Fruit fly (Drosophila melanogaster) whole organism, embryonic: ENCODE results near the gene CG7601.
A peak's percentile ranks its signal among the peaks of the same experiment; 100 is the strongest.

ENCODE experiments used
- Atf-2 ChIP-seq: fragments of 200-800 bp; sonication (Bioruptor generic); optimal IDR thresholded peaks from 2 replicates; lab custom pipeline; 2016; ENCODE audit warnings: missing biosample characterization, missing genetic modification characterization
- BEAF-32 ChIP-seq: fragments of 200-800 bp; sonication (Bioruptor generic); optimal IDR thresholded peaks from 3 replicates; lab custom pipeline; 2017; ENCODE audit warnings: missing biosample characterization, missing genetic modification characterization, mild to moderate bottlenecking, moderate library complexity, missing genetic modification reagents
- CG11696 ChIP-seq: fragments of 200-800 bp; sonication (Bioruptor generic); IDR thresholded peaks from 2 replicates; pipeline ENCODE4 v1.3.6; 2022; ENCODE audit warnings: missing biosample characterization, missing genetic modification characterization
- CG14441 ChIP-seq: fragments of 200-800 bp; sonication (Bioruptor generic); IDR thresholded peaks from 2 replicates; pipeline ENCODE4 v1.3.6; 2022; ENCODE audit warnings: missing biosample characterization, missing genetic modification characterization
- CG17186 ChIP-seq: fragments of 200-800 bp; sonication (Bioruptor generic); optimal IDR thresholded peaks from 3 replicates; lab custom pipeline; 2017; ENCODE audit warnings: missing biosample characterization, missing genetic modification reagents, missing genetic modification characterization
- CG17829 ChIP-seq: fragments of 200-800 bp; optimal IDR thresholded peaks from 2 replicates; lab custom pipeline; 2019; ENCODE audit warnings: missing biosample characterization, mild to moderate bottlenecking, missing genetic modification characterization, moderate library complexity
- CG18764 ChIP-seq: fragments of 200-800 bp; sonication (Bioruptor generic); optimal IDR thresholded peaks from 3 replicates; lab custom pipeline; 2016; ENCODE audit warnings: missing biosample characterization, missing genetic modification characterization
- CG3163 ChIP-seq: fragments of 200-800 bp; sonication (Bioruptor generic); optimal IDR thresholded peaks from 3 replicates; lab custom pipeline; 2016; ENCODE audit warnings: missing biosample characterization, missing genetic modification characterization
- CG3838 ChIP-seq: fragments of 200-800 bp; sonication (Bioruptor generic); optimal IDR thresholded peaks from 3 replicates; lab custom pipeline; 2016; ENCODE audit warnings: missing biosample characterization, missing genetic modification characterization
- CG4730 ChIP-seq: fragments of 200-800 bp; sonication (Bioruptor generic); IDR thresholded peaks from 2 replicates; pipeline ENCODE4 v1.3.6; 2022; ENCODE audit warnings: missing biosample characterization, missing genetic modification characterization
- CG6254 ChIP-seq: fragments of 200-800 bp; sonication (Bioruptor generic); optimal IDR thresholded peaks from 3 replicates; lab custom pipeline; 2017; ENCODE audit warnings: mild to moderate bottlenecking, missing biosample characterization, missing genetic modification reagents, missing genetic modification characterization
- CG6272 ChIP-seq: fragments of 200-800 bp; sonication (Bioruptor generic); IDR thresholded peaks from 2 replicates; pipeline ENCODE4 v1.3.6; 2022; ENCODE audit warnings: missing biosample characterization, missing genetic modification characterization
- CG6813 ChIP-seq: fragments of 200-800 bp; sonication (Bioruptor generic); optimal IDR thresholded peaks from 2 replicates; lab custom pipeline; 2017; ENCODE audit warnings: missing biosample characterization, missing genetic modification characterization, mild to moderate bottlenecking, moderate library complexity, missing genetic modification reagents
- CG7839 ChIP-seq: fragments of 200-800 bp; sonication (Bioruptor generic); optimal IDR thresholded peaks from 3 replicates; lab custom pipeline; 2018; ENCODE audit warnings: missing biosample characterization, mild to moderate bottlenecking, missing genetic modification characterization, moderate library complexity
- CG9727 ChIP-seq: fragments of 200-800 bp; sonication (Bioruptor generic); optimal IDR thresholded peaks from 3 replicates; lab custom pipeline; 2017; ENCODE audit warnings: missing biosample characterization, mild to moderate bottlenecking, missing genetic modification characterization
- CTCF ChIP-seq: fragments of 200-800 bp; sonication (Bioruptor generic); optimal IDR thresholded peaks from 2 replicates; lab custom pipeline; 2017; ENCODE audit warnings: missing biosample characterization, mild to moderate bottlenecking, missing genetic modification characterization, moderate library complexity
- Gsc ChIP-seq: fragments of 200-800 bp; sonication (Bioruptor generic); IDR thresholded peaks from 2 replicates; pipeline ENCODE4 v1.3.6; 2022; ENCODE audit warnings: missing biosample characterization, missing genetic modification characterization
- Hr78 ChIP-seq, 2 experiments: fragments of 200-800 bp in 1 of 2; fragments of >200 bp in 1 of 2; sonication (Bioruptor generic) in 1 of 2; optimal IDR thresholded peaks; 2 replicates each; lab custom pipeline; 2017 to 2019; ENCODE audit warnings: missing biosample characterization in 2 of 2, missing genetic modification characterization in 2 of 2, mild to moderate bottlenecking in 1 of 2, moderate library complexity in 1 of 2
- NK7.1 ChIP-seq: fragments of 200-800 bp; sonication (Bioruptor generic); optimal IDR thresholded peaks from 3 replicates; lab custom pipeline; 2016; ENCODE audit warnings: missing biosample characterization, missing genetic modification characterization
- Oaz ChIP-seq: fragments of 200-800 bp; sonication (Bioruptor generic); IDR thresholded peaks from 2 replicates; pipeline ENCODE4 v1.3.6; 2022; ENCODE audit warnings: missing biosample characterization, missing genetic modification characterization
- Pdp1 ChIP-seq, 2 experiments: fragments of 200-800 bp; sonication (Bioruptor generic); optimal IDR thresholded peaks; 3 replicates each; lab custom pipeline; 2016; ENCODE audit warnings: missing biosample characterization in 2 of 2, missing genetic modification characterization in 2 of 2, mild to moderate bottlenecking in 1 of 2, moderate library complexity in 1 of 2
- TFAM ChIP-seq: fragments of 200-800 bp; sonication (Bioruptor generic); optimal IDR thresholded peaks from 2 replicates; lab custom pipeline; 2017; ENCODE audit warnings: missing biosample characterization, missing genetic modification characterization, inconsistent platforms
- Vsx1 ChIP-seq: fragments of 200-800 bp; sonication (Bioruptor generic); optimal IDR thresholded peaks from 2 replicates; lab custom pipeline; 2017; ENCODE audit warnings: missing biosample characterization, mild to moderate bottlenecking, missing genetic modification characterization, missing genetic modification reagents
- Xrp1 ChIP-seq: fragments of 200-800 bp; sonication (Bioruptor generic); IDR thresholded peaks from 2 replicates; pipeline ENCODE4 v1.3.6; 2022; ENCODE audit warnings: missing biosample characterization, missing genetic modification characterization
- ab ChIP-seq: fragments of 200-800 bp; sonication (Bioruptor generic); optimal IDR thresholded peaks from 2 replicates; lab custom pipeline; 2016; ENCODE audit warnings: missing biosample characterization, missing genetic modification characterization
- abd-A ChIP-seq: fragments of 200-800 bp; sonication (Bioruptor generic); optimal IDR thresholded peaks from 3 replicates; lab custom pipeline; 2019; ENCODE audit warnings: missing biosample characterization, mild to moderate bottlenecking, missing genetic modification characterization, moderate library complexity
- ac ChIP-seq: fragments of 200-800 bp; sonication (Bioruptor generic); optimal IDR thresholded peaks from 3 replicates; lab custom pipeline; 2017; ENCODE audit warnings: missing biosample characterization, mild to moderate bottlenecking, missing genetic modification characterization
- ase ChIP-seq: fragments of 200-800 bp; sonication (Bioruptor generic); IDR thresholded peaks from 3 replicates; pipeline ENCODE4 v1.3.6; 2022; ENCODE audit warnings: missing biosample characterization, missing genetic modification characterization
- ato ChIP-seq: fragments of 200-800 bp; sonication (Bioruptor generic); IDR thresholded peaks from 2 replicates; pipeline ENCODE4 v1.3.6; 2022; ENCODE audit warnings: missing biosample characterization, missing genetic modification characterization; ENCODE audit not compliant: partially characterized antibody
- bbx ChIP-seq: fragments of 200-800 bp; sonication (Bioruptor generic); IDR thresholded peaks from 2 replicates; pipeline ENCODE4 v1.3.6; 2022; ENCODE audit warnings: missing biosample characterization, missing genetic modification characterization; ENCODE audit not compliant: partially characterized antibody
- croc ChIP-seq: fragments of 200-800 bp; sonication (Bioruptor generic); conservative IDR thresholded peaks from 3 replicates; pipeline ENCODE4 v1.3.6; 2022; ENCODE audit warnings: missing biosample characterization, missing genetic modification characterization
- da ChIP-seq: fragments of 200-800 bp; sonication (Bioruptor generic); optimal IDR thresholded peaks from 2 replicates; lab custom pipeline; 2016; ENCODE audit warnings: missing biosample characterization, missing genetic modification characterization
- esg ChIP-seq: fragments of 200-800 bp; sonication (Bioruptor generic); conservative IDR thresholded peaks from 2 replicates; pipeline ENCODE4 v1.3.6; 2022; ENCODE audit warnings: missing biosample characterization, missing genetic modification characterization
- grau ChIP-seq: fragments of 200-800 bp; optimal IDR thresholded peaks from 3 replicates; lab custom pipeline; 2019; ENCODE audit warnings: missing biosample characterization, mild to moderate bottlenecking, missing genetic modification characterization, moderate library complexity
- gro ChIP-seq: fragments of 200-800 bp; sonication (Bioruptor generic); optimal IDR thresholded peaks from 2 replicates; lab custom pipeline; 2016; ENCODE audit warnings: missing biosample characterization, missing genetic modification characterization
- lola ChIP-seq, 3 experiments: fragments of >200 bp in 2 of 3; fragments of 200-800 bp in 1 of 3; sonication (Bioruptor generic) in 1 of 3; optimal IDR thresholded peaks; 2 replicates each; lab custom pipeline; 2017 to 2019; ENCODE audit warnings: missing biosample characterization in 3 of 3, missing genetic modification characterization in 3 of 3, mild to moderate bottlenecking in 1 of 3, moderate library complexity in 1 of 3
- mam ChIP-seq: fragments of 200-800 bp; sonication (Bioruptor generic); optimal IDR thresholded peaks from 3 replicates; lab custom pipeline; 2016; ENCODE audit warnings: missing biosample characterization, missing genetic modification characterization
- mirr ChIP-seq: fragments of 200-800 bp; sonication (Bioruptor generic); optimal IDR thresholded peaks from 3 replicates; lab custom pipeline; 2018; ENCODE audit warnings: missing biosample characterization, mild to moderate bottlenecking, missing genetic modification characterization
- oc ChIP-seq: fragments of 200-800 bp; sonication (Bioruptor generic); optimal IDR thresholded peaks from 2 replicates; lab custom pipeline; 2018; ENCODE audit warnings: missing biosample characterization, mild to moderate bottlenecking, missing genetic modification characterization, moderate library complexity
- org-1 ChIP-seq: fragments of 200-800 bp; sonication (Bioruptor generic); optimal IDR thresholded peaks from 2 replicates; lab custom pipeline; 2017; ENCODE audit warnings: missing biosample characterization, missing genetic modification characterization
- peb ChIP-seq: fragments of 200-800 bp; sonication (Bioruptor generic); IDR thresholded peaks from 2 replicates; pipeline ENCODE4 v1.3.6; 2022; ENCODE audit warnings: missing biosample characterization, missing genetic modification characterization
- prd ChIP-seq, 3 experiments: fragments of >200 bp in 2 of 3; fragments of 200-800 bp in 1 of 3; sonication (Bioruptor generic) in 1 of 3; optimal IDR thresholded peaks in 2 of 3; IDR thresholded peaks in 1 of 3; 2 replicates in 2 of 3; 3 replicates in 1 of 3; pipeline versions ENCODE4 v1.3.6 to Lab custom; 2017 to 2022; ENCODE audit warnings: missing biosample characterization in 1 of 3, missing genetic modification characterization in 1 of 3
- rib ChIP-seq: fragments of 200-800 bp; sonication (Bioruptor generic); IDR thresholded peaks from 2 replicates; pipeline ENCODE4 v1.3.6; 2022; ENCODE audit warnings: missing biosample characterization, missing genetic modification characterization
- slp2 ChIP-seq: fragments of 200-800 bp; sonication (Bioruptor generic); optimal IDR thresholded peaks from 2 replicates; lab custom pipeline; 2016; ENCODE audit warnings: missing biosample characterization, missing genetic modification characterization
- sob ChIP-seq: fragments of 200-800 bp; sonication (Bioruptor generic); IDR thresholded peaks from 2 replicates; pipeline ENCODE4 v1.3.6; 2022; ENCODE audit warnings: missing biosample characterization, missing genetic modification characterization
- tll ChIP-seq, 2 experiments: fragments of 200-800 bp in 1 of 2; fragments of >200 bp in 1 of 2; sonication (Bioruptor generic) in 1 of 2; optimal IDR thresholded peaks; 2 replicates each; lab custom pipeline; 2017 to 2019; ENCODE audit warnings: missing biosample characterization in 2 of 2, missing genetic modification characterization in 2 of 2, mild to moderate bottlenecking in 1 of 2, moderate library complexity in 1 of 2
- twi ChIP-seq: fragments of 200-800 bp; optimal IDR thresholded peaks from 2 replicates; lab custom pipeline; 2019; ENCODE audit warnings: missing biosample characterization, mild to moderate bottlenecking, missing genetic modification characterization, moderate library complexity
- usp ChIP-seq: fragments of >200 bp; optimal IDR thresholded peaks from 2 replicates; lab custom pipeline; 2017; ENCODE audit warnings: missing biosample characterization, missing genetic modification characterization
- zen2 ChIP-seq: fragments of 200-800 bp; sonication (Bioruptor generic); IDR thresholded peaks from 3 replicates; pipeline ENCODE4 v1.3.6; 2022; ENCODE audit warnings: missing biosample characterization, missing genetic modification characterization; ENCODE audit not compliant: partially characterized antibody

Gene CG7601

dm6 chr3R:29748591-29749303, 12.2 kb upstream of the CG7601 start, which contains the start of the genes ATPsyngamma and yata (continued):
- TF ChIP-seq CG3163 (GFP tag; lab: Kevin White, UChicago), result no peak
- TF ChIP-seq NK7.1 (GFP tag; lab: Kevin White, UChicago), result no peak
- TF ChIP-seq ab (GFP tag; lab: Kevin White, UChicago), result no peak
- TF ChIP-seq CG14441 (GFP tag; lab: Robert Waterston, UW), result no peak
- TF ChIP-seq tll (GFP tag; optimal IDR thresholded peaks at IDR 0.05; lab: Kevin White, UChicago), result no peak
- peak; percentile 55 for TF ChIP-seq ato
- no peak for TF ChIP-seq org-1
- TF ChIP-seq usp (GFP tag; lab: Kevin White, UChicago), result no peak
- peak; percentile 78 for TF ChIP-seq BEAF-32 (GFP tag; lab: Kevin White, UChicago)
- TF ChIP-seq twi, result no peak
- TF ChIP-seq ase (GFP tag; lab: Robert Waterston, UW), result no peak
- TF ChIP-seq CG4730 (GFP tag; lab: Robert Waterston, UW), result no peak
- no peak for TF ChIP-seq abd-A (tag; lab: Kevin White, UChicago)
- no peak for TF ChIP-seq CG11696 (GFP tag; lab: Robert Waterston, UW)
- TF ChIP-seq CG6813 (GFP tag; lab: Kevin White, UChicago), result no peak
- no peak for TF ChIP-seq croc (GFP tag; lab: Robert Waterston, UW)
- no peak for TF ChIP-seq CG7839 (tag; lab: Kevin White, UChicago)
- 0 out of 2 replicates have a peak, but pooled peaks have one; percentile 28 for TF ChIP-seq rib (GFP tag; lab: Robert Waterston, UW)
- no peak for TF ChIP-seq CG6254
- peak; percentile 60; the same call in 2 of the 3 replicates for TF ChIP-seq zen2
- TF ChIP-seq gro (GFP tag; lab: Kevin White, UChicago), result no peak
- TF ChIP-seq CG9727 (GFP tag; lab: Kevin White, UChicago), result peak; percentile 28
- peak; percentile 41 for TF ChIP-seq CG17829 (tag; lab: Kevin White, UChicago)
- TF ChIP-seq oc (tag; lab: Kevin White, UChicago), result peak; percentile 67
- TF ChIP-seq Vsx1 (GFP tag; lab: Kevin White, UChicago), result no peak
- TF ChIP-seq CTCF, result peak; percentile 9

dm6 chr3R:29745056-29745455, 8.5 kb upstream of the CG7601 start, which contains the start of the genes Wdr24 and IntS11:
Gene Wdr24, minus strand, starts transcription at chr3R:29745092.
Gene IntS11, plus strand, starts transcription at chr3R:29745337.
- TF ChIP-seq Xrp1 (GFP tag; lab: Robert Waterston, UW) (peak; percentile 79), CG11696 (GFP tag; lab: Robert Waterston, UW) (no peak), Hr78 (GFP tag; optimal IDR thresholded peaks at IDR 0.05; lab: Kevin White, UChicago) (no peak), CG6272 (GFP tag; lab: Robert Waterston, UW) (peak; percentile 88), lola (GFP tag; optimal IDR thresholded peaks at IDR 0.05; lab: Kevin White, UChicago) (peak in 1 of 3 experiments; percentile 49), Oaz (GFP tag; lab: Robert Waterston, UW) (peak; percentile 87), mirr (GFP tag; lab: Kevin White, UChicago) (peak; percentile 73), CTCF (peak; percentile 41), grau (peak; percentile 90), CG3838 (GFP tag; lab: Kevin White, UChicago) (no peak), prd (optimal IDR thresholded peaks at IDR 0.05; lab: Kevin White, UChicago) (no peak), prd (GFP tag; IDR thresholded peaks at IDR 0.05; lab: Robert Waterston, UW) (peak; percentile 96), da (GFP tag; lab: Kevin White, UChicago) (no peak), CG14441 (GFP tag; lab: Robert Waterston, UW) (peak; percentile 96), Gsc (GFP tag; lab: Robert Waterston, UW) (peak; percentile 82), CG17186 (GFP tag; lab: Kevin White, UChicago) (peak; percentile 38), Pdp1 (GFP tag; optimal IDR thresholded peaks at IDR 0.05; lab: Kevin White, UChicago) (peak; percentile 66 to 88), Atf-2 (GFP tag; lab: Kevin White, UChicago) (peak; percentile 47), CG18764 (GFP tag; lab: Kevin White, UChicago) (peak; percentile 53), TFAM (GFP tag; lab: Kevin White, UChicago) (no peak), ac (GFP tag; lab: Kevin White, UChicago) (no peak), esg (GFP tag; lab: Robert Waterston, UW) (peak; percentile 91), bbx (no peak), mam (GFP tag; lab: Kevin White, UChicago) (peak; percentile 90), sob (GFP tag; lab: Robert Waterston, UW) (peak; percentile 96), peb (GFP tag; lab: Robert Waterston, UW) (peak; percentile 71), slp2 (peak; percentile 47)
